Comparison of ENCODE assay signal across 5 worm cellular contexts in the genomic region with DNA sequence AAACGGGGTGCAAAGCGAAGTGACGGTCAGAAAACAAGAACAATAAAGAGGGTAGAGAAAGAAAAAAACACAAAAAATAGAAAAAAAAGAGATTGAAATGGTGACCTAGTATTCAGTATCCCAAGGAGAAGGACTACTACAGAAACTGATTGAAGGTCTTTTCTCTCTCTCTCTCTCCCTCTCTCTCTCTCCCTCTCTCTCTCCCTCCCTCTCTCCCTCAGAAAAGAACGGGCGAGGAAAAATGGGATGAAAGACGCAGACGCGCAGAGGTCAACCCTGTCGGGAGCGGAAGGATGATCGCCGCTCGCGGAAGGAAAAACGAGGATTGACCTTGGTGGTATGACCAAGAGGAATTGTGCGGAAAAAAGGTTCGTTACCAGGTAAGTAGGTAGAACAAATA.
TF ChIP-seq lines count a peak whose summit lies in the region.

No protein-coding gene starts in this region.

TF ChIP-seq in whole organism, L1 larva, 84 proteins besides CTCF, POLR2A, EP300 and RAD21 (continues in another document):
- TF ChIP-seq ceh-88 (GFP tag; IDR thresholded peaks at IDR 0.05; lab: Robert Waterston, UW) (no peak), fos-1 (tag; optimal IDR thresholded peaks at IDR 0.05; lab: Kevin White, UChicago) (no peak), F16B12.6 (tag; optimal IDR thresholded peaks at IDR 0.05; lab: Kevin White, UChicago) (no peak), Y116A8C.19 (tag; optimal IDR thresholded peaks at IDR 0.05; lab: Kevin White, UChicago; ENCODE audit: borderline replicate concordance) (no peak), nhr-71 (tag; optimal IDR thresholded peaks at IDR 0.05; lab: Kevin White, UChicago) (peak; percentile 56), nhr-84 (tag; optimal IDR thresholded peaks at IDR 0.05; lab: Kevin White, UChicago) (no peak), ceh-82 (tag; optimal IDR thresholded peaks at IDR 0.05; lab: Kevin White, UChicago) (peak in 2 of 3 experiments; percentile 13 to 26), isw-1 (GFP tag; IDR thresholded peaks at IDR 0.05; lab: Robert Waterston, UW) (no peak), rnt-1 (tag; optimal IDR thresholded peaks at IDR 0.05; lab: Kevin White, UChicago) (peak; percentile 48), zip-4 (GFP tag; optimal IDR thresholded peaks at IDR 0.05; lab: Kevin White, UChicago) (no peak), C16A3.4 (tag; optimal IDR thresholded peaks at IDR 0.05; lab: Kevin White, UChicago) (peak; percentile 23), lsy-2 (tag; optimal IDR thresholded peaks at IDR 0.05; lab: Kevin White, UChicago) (peak; percentile 31 to 61), ceh-63 (GFP tag; optimal IDR thresholded peaks at IDR 0.05; lab: Kevin White, UChicago) (no peak), fkh-10 (GFP tag; optimal IDR thresholded peaks at IDR 0.05; lab: Kevin White, UChicago) (no peak), nhr-20 (tag; optimal IDR thresholded peaks at IDR 0.05; lab: Kevin White, UChicago) (peak; percentile 46), nhr-90 (tag; optimal IDR thresholded peaks at IDR 0.05; lab: Kevin White, UChicago; ENCODE audit: poor library complexity) (peak; percentile 45), sptf-1 (tag; optimal IDR thresholded peaks at IDR 0.05; lab: Kevin White, UChicago) (no peak)

TF ChIP-seq in whole organism, L3 larva, 47 proteins besides CTCF, POLR2A, EP300 and RAD21:
- TF ChIP-seq tbx-2 (tag; optimal IDR thresholded peaks at IDR 0.05; lab: Kevin White, UChicago) (peak; percentile 6), lsy-12 (tag; optimal IDR thresholded peaks at IDR 0.05; lab: Kevin White, UChicago) (peak; percentile 18), nhr-28 (tag; optimal IDR thresholded peaks at IDR 0.05; lab: Kevin White, UChicago) (no peak), ceh-28 (tag; optimal IDR thresholded peaks at IDR 0.05; lab: Kevin White, UChicago) (peak; percentile 56), aly-2 (tag; optimal IDR thresholded peaks at IDR 0.05; lab: Kevin White, UChicago) (no peak), R02D3.7 (tag; optimal IDR thresholded peaks at IDR 0.05; lab: Kevin White, UChicago) (no peak), nhr-23 (tag; optimal IDR thresholded peaks at IDR 0.05; lab: Kevin White, UChicago) (peak; percentile 95), pqm-1 (tag; optimal IDR thresholded peaks at IDR 0.05; lab: Kevin White, UChicago) (no peak), nhr-25 (tag; optimal IDR thresholded peaks at IDR 0.05; lab: Kevin White, UChicago) (peak; percentile 93), jun-1 (tag; optimal IDR thresholded peaks at IDR 0.05; lab: Kevin White, UChicago) (peak; percentile 16), elt-2 (tag; optimal IDR thresholded peaks at IDR 0.05; lab: Kevin White, UChicago) (peak; percentile 31), nhr-43 (tag; optimal IDR thresholded peaks at IDR 0.05; lab: Kevin White, UChicago; ENCODE audit: poor library complexity, severe bottlenecking) (peak; percentile 49)
TF ChIP-seq in whole organism, L3 larva: peak in this region for 8.

TF ChIP-seq in whole organism, early embryonic, 17 proteins besides CTCF, POLR2A, EP300 and RAD21:
- TF ChIP-seq ceh-13 (GFP tag; optimal IDR thresholded peaks at IDR 0.05; lab: Kevin White, UChicago) (no peak), flt-1 (GFP tag; IDR thresholded peaks at IDR 0.05; lab: Robert Waterston, UW) (no peak), tbx-37 (GFP tag; conservative IDR thresholded peaks at IDR 0.05; lab: Robert Waterston, UW) (no peak), ama-1 (optimal IDR thresholded peaks at IDR 0.05; lab: Kevin White, UChicago) (no peak), ceh-36 (tag; optimal IDR thresholded peaks at IDR 0.05; lab: Kevin White, UChicago) (no peak), pes-1 (GFP tag; IDR thresholded peaks at IDR 0.05; lab: Robert Waterston, UW) (no peak), B0310.2 (tag; optimal IDR thresholded peaks at IDR 0.05; lab: Kevin White, UChicago) (peak; percentile 21), hmbx-1 (tag; optimal IDR thresholded peaks at IDR 0.05; lab: Kevin White, UChicago) (no peak), aly-1 (tag; optimal IDR thresholded peaks at IDR 0.05; lab: Kevin White, UChicago) (no peak), tbx-11 (GFP tag; IDR thresholded peaks at IDR 0.05; lab: Robert Waterston, UW) (no peak), scrt-1 (GFP tag; IDR thresholded peaks at IDR 0.05; lab: Robert Waterston, UW) (no peak), F13C5.2 (tag; optimal IDR thresholded peaks at IDR 0.05; lab: Kevin White, UChicago) (no peak), sea-1 (GFP tag; conservative IDR thresholded peaks at IDR 0.05; lab: Robert Waterston, UW) (no peak), tra-4 (tag; optimal IDR thresholded peaks at IDR 0.05; lab: Kevin White, UChicago) (no peak), hmg-4 (GFP tag; optimal IDR thresholded peaks at IDR 0.05; lab: Kevin White, UChicago) (peak; percentile 26), ets-7 (tag; optimal IDR thresholded peaks at IDR 0.05; lab: Kevin White, UChicago) (no peak), hnd-1 (tag; optimal IDR thresholded peaks at IDR 0.05; lab: Kevin White, UChicago) (no peak)

TF ChIP-seq in whole organism, midembryonic, 9 proteins besides CTCF, POLR2A, EP300 and RAD21:
- peak; percentile 59; the same call in 1 of the 2 replicates for TF ChIP-seq flt-1 (GFP tag; IDR thresholded peaks at IDR 0.05; lab: Robert Waterston, UW)
- TF ChIP-seq tab-1 (GFP tag; IDR thresholded peaks at IDR 0.05; lab: Robert Waterston, UW): no peak

TF ChIP-seq in whole organism, young adult, 124 proteins besides CTCF, POLR2A, EP300 and RAD21:
- TF ChIP-seq lin-54 (GFP tag; optimal IDR thresholded peaks at IDR 0.05; lab: Kevin White, UChicago) (no peak), lin-40 (tag; optimal IDR thresholded peaks at IDR 0.05; lab: Kevin White, UChicago) (no peak), nhr-80 (tag; optimal IDR thresholded peaks at IDR 0.05; lab: Kevin White, UChicago) (peak; percentile 17), egrh-3 (GFP tag; IDR thresholded peaks at IDR 0.05; lab: Robert Waterston, UW) (peak; percentile 63), dox-1 (GFP tag; IDR thresholded peaks at IDR 0.05; lab: Robert Waterston, UW) (peak; percentile 50; the same call in 1 of the 2 replicates), zfh-2 (GFP tag; conservative IDR thresholded peaks at IDR 0.05; lab: Robert Waterston, UW) (peak; percentile 89), F33H1.4 (GFP tag; IDR thresholded peaks at IDR 0.05; lab: Robert Waterston, UW) (no peak)
